Fruit fly (Drosophila melanogaster): ENCODE results near the gene drl.

Gene drl

dm6 chr2L:19254079-19254478, 63.9 kb downstream of the drl start:
- TF ChIP-seq dmrt93B (GFP tag; optimal IDR thresholded peaks at IDR 0.05) (no peak), Myc (optimal IDR thresholded peaks at IDR 0.05) (no peak), Jra (GFP tag; optimal IDR thresholded peaks at IDR 0.05) (no peak), sage (GFP tag; optimal IDR thresholded peaks at IDR 0.05) (no peak), Abd-B (GFP tag; optimal IDR thresholded peaks at IDR 0.05) (no peak), rgr (GFP tag; optimal IDR thresholded peaks at IDR 0.05) (no peak), br (GFP tag; optimal IDR thresholded peaks at IDR 0.05) (no peak), psq (GFP tag; optimal IDR thresholded peaks at IDR 0.05) (no peak), Mio (GFP tag; optimal IDR thresholded peaks at IDR 0.05) (no peak), brk (GFP tag; optimal IDR thresholded peaks at IDR 0.05) (no peak), Dfd (GFP tag; optimal IDR thresholded peaks at IDR 0.05) (no peak), Hr83 (GFP tag; optimal IDR thresholded peaks at IDR 0.05; ENCODE audit: poor library complexity, severe bottlenecking) (no peak), dsf (GFP tag; optimal IDR thresholded peaks at IDR 0.05; ENCODE audit: borderline replicate concordance) (no peak), CG9705 (GFP tag; optimal IDR thresholded peaks at IDR 0.05) (no peak), tai (GFP tag; optimal IDR thresholded peaks at IDR 0.05) (no peak), Sp1 (GFP tag; optimal IDR thresholded peaks at IDR 0.05) (no peak), h (GFP tag; optimal IDR thresholded peaks at IDR 0.05) (no peak), pan (optimal IDR thresholded peaks at IDR 0.05) (no peak), Rel (GFP tag; optimal IDR thresholded peaks at IDR 0.05) (no peak), Rel (tag; optimal IDR thresholded peaks at IDR 0.05) (no peak), dl (GFP tag; optimal IDR thresholded peaks at IDR 0.05; ENCODE audit: insufficient read depth in 1 of 2, partially characterized antibody in 2 of 2) (no peak)
